Worm (Caenorhabditis elegans) whole organism, young adult: Measurements from ENCODE around the gene F53F8.5.

Experiments
- B0035.1 ChIP-seq: sonication (generic microtip); optimal IDR thresholded peaks from 2 replicates; lab custom pipeline; 2016; ENCODE audit warnings: missing genetic modification characterization, mild to moderate bottlenecking, missing compliant biosample characterization, missing genotype, missing genetic modification reagents
- B0261.1 ChIP-seq: sonication (generic microtip); optimal IDR thresholded peaks from 2 replicates; lab custom pipeline; 2016; ENCODE audit warnings: mild to moderate bottlenecking, missing genetic modification characterization, moderate library complexity, missing compliant biosample characterization
- C17E4.6 ChIP-seq: fragments of 200-800 bp; sonication (Bioruptor generic); IDR thresholded peaks from 2 replicates; pipeline ENCODE4 v1.3.6; 2022; ENCODE audit warnings: missing genetic modification reagents, missing genetic modification characterization, missing compliant biosample characterization
- F23B12.7 ChIP-seq: sonication (generic microtip); optimal IDR thresholded peaks from 2 replicates; lab custom pipeline; 2017; ENCODE audit warnings: missing genetic modification characterization, mild to moderate bottlenecking, missing compliant biosample characterization, antibody characterized with exemption, moderate library complexity; ENCODE audit not compliant: insufficient read depth
- F33H1.4 ChIP-seq: fragments of 200-800 bp; sonication (Bioruptor generic); IDR thresholded peaks from 2 replicates; pipeline ENCODE4 v1.3.6; 2022; ENCODE audit warnings: missing genetic modification reagents, missing genetic modification characterization, missing compliant biosample characterization
- F37B4.10 ChIP-seq: fragments of 200-800 bp; sonication (Bioruptor generic); IDR thresholded peaks from 2 replicates; pipeline ENCODE4 v1.3.6; 2022; ENCODE audit warnings: missing genetic modification characterization, missing compliant biosample characterization
- F57A8.1 ChIP-seq: fragments of 200-800 bp; sonication (Bioruptor generic); optimal IDR thresholded peaks from 2 replicates; lab custom pipeline; 2018; ENCODE audit warnings: mild to moderate bottlenecking, missing genetic modification characterization, moderate library complexity, missing compliant biosample characterization
- K12H6.12 ChIP-seq: fragments of 200-800 bp; sonication (Bioruptor generic); optimal IDR thresholded peaks from 2 replicates; lab custom pipeline; 2018; ENCODE audit warnings: mild to moderate bottlenecking, missing genetic modification characterization, missing compliant biosample characterization
- T07F8.4 ChIP-seq: sonication (generic microtip); optimal IDR thresholded peaks from 2 replicates; lab custom pipeline; 2016; ENCODE audit warnings: mild to moderate bottlenecking, missing genetic modification characterization, moderate library complexity, missing compliant biosample characterization
- T26A5.8 ChIP-seq: sonication (generic microtip); optimal IDR thresholded peaks from 2 replicates; lab custom pipeline; 2016; ENCODE audit warnings: missing genetic modification characterization, missing compliant biosample characterization
- Y53F4B.3 ChIP-seq: fragments of 200-800 bp; sonication (Bioruptor generic); IDR thresholded peaks from 2 replicates; pipeline ENCODE4 v1.3.6; 2022; ENCODE audit warnings: missing genetic modification reagents, missing genetic modification characterization, missing compliant biosample characterization
- Y56A3A.18 ChIP-seq: fragments of 200-800 bp; sonication (Bioruptor generic); IDR thresholded peaks from 2 replicates; pipeline ENCODE4 v1.3.6; 2022; ENCODE audit warnings: missing genetic modification reagents, missing genetic modification characterization, missing compliant biosample characterization
- Y67H2A.10 ChIP-seq: fragments of 200-800 bp; sonication (Bioruptor generic); conservative IDR thresholded peaks from 2 replicates; pipeline ENCODE4 v1.3.6; 2022; ENCODE audit warnings: missing genetic modification reagents, missing genetic modification characterization, missing compliant biosample characterization
- ZK185.1 ChIP-seq: sonication (generic microtip); optimal IDR thresholded peaks from 2 replicates; lab custom pipeline; 2016; ENCODE audit warnings: mild to moderate bottlenecking, missing genetic modification characterization, missing compliant biosample characterization; ENCODE audit not compliant: poor library complexity, severe bottlenecking
- aptf-2 ChIP-seq: fragments of 200-800 bp; sonication (Bioruptor generic); conservative IDR thresholded peaks from 2 replicates; pipeline ENCODE4 v1.3.6; 2022; ENCODE audit warnings: missing genetic modification reagents, missing genetic modification characterization, missing compliant biosample characterization
- attf-5 ChIP-seq: fragments of 200-800 bp; sonication (Bioruptor generic); optimal IDR thresholded peaks from 2 replicates; lab custom pipeline; 2018; ENCODE audit warnings: mild to moderate bottlenecking, missing genetic modification characterization, missing compliant biosample characterization
- cebp-1 ChIP-seq, 2 experiments: fragments of 200-800 bp in 1 of 2; sonication (Bioruptor generic) in 1 of 2; sonication (generic microtip) in 1 of 2; IDR thresholded peaks in 1 of 2; optimal IDR thresholded peaks in 1 of 2; 2 replicates each; pipeline versions ENCODE4 v1.3.6 to Lab custom; 2017 to 2022; ENCODE audit warnings: missing compliant biosample characterization in 2 of 2, missing genetic modification characterization in 2 of 2, mild to moderate bottlenecking in 1 of 2, missing genetic modification reagents in 1 of 2, moderate library complexity in 1 of 2
- ceh-27 ChIP-seq: fragments of 200-800 bp; sonication (Bioruptor generic); optimal IDR thresholded peaks from 2 replicates; lab custom pipeline; 2018; ENCODE audit warnings: mild to moderate bottlenecking, missing genetic modification characterization, moderate library complexity, missing compliant biosample characterization
- dpff-1 ChIP-seq: sonication (generic microtip); optimal IDR thresholded peaks from 2 replicates; lab custom pipeline; 2017; ENCODE audit warnings: mild to moderate bottlenecking, missing genetic modification characterization, missing compliant biosample characterization
- dpl-1 ChIP-seq: fragments of 150-350 bp; optimal IDR thresholded peaks from 2 replicates; lab custom pipeline; 2014; ENCODE audit warnings: missing biosample characterization, missing genetic modification reagents, missing genetic modification characterization
- efl-1 ChIP-seq: fragments of 150-350 bp; optimal IDR thresholded peaks from 2 replicates; lab custom pipeline; 2014; ENCODE audit warnings: missing biosample characterization, missing genetic modification reagents, missing genetic modification characterization
- egl-18 ChIP-seq: fragments of 200-800 bp; sonication (Bioruptor generic); IDR thresholded peaks from 2 replicates; pipeline ENCODE4 v1.3.6; 2022; ENCODE audit warnings: missing genetic modification reagents, missing genetic modification characterization, missing compliant biosample characterization
- egl-44 ChIP-seq: fragments of 200-800 bp; sonication (Bioruptor generic); IDR thresholded peaks from 2 replicates; pipeline ENCODE4 v1.3.6; 2022; ENCODE audit warnings: missing genetic modification reagents, missing genetic modification characterization, missing compliant biosample characterization
- fkh-3 ChIP-seq: sonication (generic microtip); optimal IDR thresholded peaks from 2 replicates; lab custom pipeline; 2016; ENCODE audit warnings: mild to moderate bottlenecking, missing genetic modification characterization, missing compliant biosample characterization
- gei-17 ChIP-seq: fragments of 200-800 bp; sonication (Bioruptor generic); optimal IDR thresholded peaks from 2 replicates; lab custom pipeline; 2018; ENCODE audit warnings: mild to moderate bottlenecking, missing genetic modification characterization, missing compliant biosample characterization
- hrde-1 ChIP-seq: sonication (generic microtip); optimal IDR thresholded peaks from 2 replicates; lab custom pipeline; 2016; ENCODE audit warnings: missing genetic modification characterization, mild to moderate bottlenecking, missing compliant biosample characterization, moderate library complexity, missing genotype, missing genetic modification reagents, borderline replicate concordance
- lag-1 ChIP-seq: fragments of 200-800 bp; sonication (Bioruptor generic); IDR thresholded peaks from 2 replicates; pipeline ENCODE4 v1.3.6; 2022; ENCODE audit warnings: missing genetic modification reagents, missing genetic modification characterization, missing compliant biosample characterization
- lir-1 ChIP-seq: fragments of 200-800 bp; sonication (Bioruptor generic); conservative IDR thresholded peaks from 2 replicates; pipeline ENCODE4 v1.3.6; 2022; ENCODE audit warnings: missing genetic modification reagents, missing genetic modification characterization, missing compliant biosample characterization
- lsy-27 ChIP-seq: sonication (generic microtip); optimal IDR thresholded peaks from 2 replicates; lab custom pipeline; 2017; ENCODE audit warnings: missing genetic modification characterization, mild to moderate bottlenecking, missing compliant biosample characterization, antibody characterized with exemption, missing genotype, borderline replicate concordance; ENCODE audit not compliant: insufficient read depth
- madf-6 ChIP-seq: fragments of 200-800 bp; sonication (Bioruptor generic); IDR thresholded peaks from 2 replicates; pipeline ENCODE4 v1.3.6; 2022; ENCODE audit warnings: missing genetic modification reagents, missing genetic modification characterization, missing compliant biosample characterization
- madf-8 ChIP-seq: fragments of 200-800 bp; sonication (Bioruptor generic); conservative IDR thresholded peaks from 2 replicates; pipeline ENCODE4 v1.3.6; 2022; ENCODE audit warnings: missing genetic modification reagents, missing genetic modification characterization, missing compliant biosample characterization
- mcd-1 ChIP-seq: fragments of 200-800 bp; sonication (Bioruptor generic); IDR thresholded peaks from 2 replicates; pipeline ENCODE4 v1.3.6; 2022; ENCODE audit warnings: missing genetic modification reagents, missing genetic modification characterization, missing compliant biosample characterization
- nfya-2 ChIP-seq: fragments of 200-800 bp; sonication (Bioruptor generic); IDR thresholded peaks from 2 replicates; pipeline ENCODE4 v1.3.6; 2022; ENCODE audit warnings: missing genetic modification reagents, missing genetic modification characterization, missing compliant biosample characterization
- nhr-27 ChIP-seq: fragments of 200-800 bp; sonication (Bioruptor generic); optimal IDR thresholded peaks from 2 replicates; lab custom pipeline; 2018; ENCODE audit warnings: mild to moderate bottlenecking, missing genetic modification characterization, moderate library complexity, missing compliant biosample characterization
- sdz-38 ChIP-seq: sonication (generic microtip); optimal IDR thresholded peaks from 2 replicates; lab custom pipeline; 2016; ENCODE audit warnings: missing genotype, missing genetic modification characterization, missing compliant biosample characterization
- snpc-1.1 ChIP-seq: sonication (generic microtip); optimal IDR thresholded peaks from 2 replicates; lab custom pipeline; 2017; ENCODE audit warnings: missing genetic modification characterization, mild to moderate bottlenecking, missing compliant biosample characterization, antibody characterized with exemption, moderate library complexity, missing genotype, missing genetic modification reagents; ENCODE audit not compliant: insufficient read depth
- snpc-1.3 ChIP-seq: sonication (generic microtip); optimal IDR thresholded peaks from 2 replicates; lab custom pipeline; 2017; ENCODE audit warnings: missing genetic modification characterization, mild to moderate bottlenecking, missing compliant biosample characterization, antibody characterized with exemption, moderate library complexity, missing genotype, missing genetic modification reagents; ENCODE audit not compliant: insufficient read depth
- snpc-3.4 ChIP-seq: sonication (generic microtip); optimal IDR thresholded peaks from 2 replicates; lab custom pipeline; 2017; ENCODE audit warnings: missing genetic modification characterization, mild to moderate bottlenecking, missing compliant biosample characterization, antibody characterized with exemption, moderate library complexity, missing genotype, missing genetic modification reagents
- snpc-4 ChIP-seq, 5 experiments: fragments of 150-350 bp in 1 of 5; sonication (generic microtip) in 4 of 5; optimal IDR thresholded peaks; 2 replicates each; lab custom pipeline; 2014 to 2018; ENCODE audit warnings: missing genetic modification characterization in 5 of 5, missing biosample characterization in 3 of 5, antibody characterized with exemption in 2 of 5, mild to moderate bottlenecking in 2 of 5, missing compliant biosample characterization in 2 of 5, missing genotype in 2 of 5, moderate library complexity in 2 of 5, missing genetic modification reagents in 1 of 5
- unc-130 ChIP-seq: sonication (generic microtip); optimal IDR thresholded peaks from 2 replicates; lab custom pipeline; 2016; ENCODE audit warnings: missing genetic modification reagents, missing genetic modification characterization, missing compliant biosample characterization
- xnd-1 ChIP-seq: sonication (generic microtip); optimal IDR thresholded peaks from 2 replicates; lab custom pipeline; 2016; ENCODE audit warnings: missing genotype, missing genetic modification reagents, missing genetic modification characterization, missing compliant biosample characterization
- ztf-22 ChIP-seq: fragments of 200-800 bp; sonication (Bioruptor generic); optimal IDR thresholded peaks from 2 replicates; lab custom pipeline; 2018; ENCODE audit warnings: mild to moderate bottlenecking, missing genetic modification characterization, moderate library complexity, missing compliant biosample characterization
- ztf-25 ChIP-seq: fragments of 200-800 bp; sonication (Bioruptor generic); IDR thresholded peaks from 2 replicates; pipeline ENCODE4 v1.3.6; 2022; ENCODE audit warnings: missing genetic modification reagents, missing genetic modification characterization, missing compliant biosample characterization
- ztf-3 ChIP-seq: fragments of 200-800 bp; sonication (Bioruptor generic); optimal IDR thresholded peaks from 2 replicates; lab custom pipeline; 2018; ENCODE audit warnings: mild to moderate bottlenecking, missing genetic modification characterization, missing compliant biosample characterization

The F53F8.5 gene

DNA sequence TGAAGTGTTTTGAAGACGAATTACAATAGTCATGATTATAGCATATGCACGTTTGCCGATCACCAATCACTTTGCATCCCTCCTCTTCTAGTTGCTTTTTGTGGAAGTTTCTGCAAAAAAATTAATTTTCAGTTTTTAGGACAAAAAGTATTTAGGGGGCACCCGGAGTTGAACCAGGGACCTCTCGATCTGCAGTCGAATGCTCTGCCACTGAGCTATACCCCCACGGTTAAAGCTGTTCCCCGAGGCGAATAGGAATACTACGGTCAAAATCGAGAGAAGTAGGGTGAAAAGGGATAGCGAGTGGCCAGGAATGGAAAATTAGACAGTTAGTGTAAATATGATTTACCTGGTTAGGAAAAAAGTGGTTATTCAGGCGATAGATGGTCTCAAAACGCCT, 9.9 kb downstream of the F53F8.5 start (continued):
- TF ChIP-seq attf-5 (peak; percentile 47), nhr-27 (tag; lab: Kevin White, UChicago) (no peak), Y56A3A.18 (GFP tag; lab: Robert Waterston, UW) (peak; percentile 70; the same call in 1 of the 2 replicates), F37B4.10 (no peak), ztf-25 (GFP tag; lab: Robert Waterston, UW) (peak; percentile 68; the same call in 1 of the 2 replicates), snpc-3.4 (tag; lab: Kevin White, UChicago) (peak; percentile 44), ztf-22 (GFP tag; lab: Kevin White, UChicago) (peak; percentile 11), nfya-2 (GFP tag; lab: Robert Waterston, UW) (no peak), C17E4.6 (GFP tag; lab: Robert Waterston, UW) (no peak), gei-17 (peak; percentile 22), mcd-1 (GFP tag; lab: Robert Waterston, UW) (peak; percentile 53), ztf-3 (GFP tag; lab: Kevin White, UChicago) (no peak), egl-18 (no peak), lir-1 (GFP tag; lab: Robert Waterston, UW) (peak; percentile 63), xnd-1 (tag; lab: Kevin White, UChicago) (no peak), unc-130 (GFP tag; lab: Kevin White, UChicago) (no peak), Y67H2A.10 (GFP tag; lab: Robert Waterston, UW) (no peak), B0261.1 (tag; lab: Kevin White, UChicago) (peak; percentile 82), dpl-1 (GFP tag; lab: Kevin White, UChicago) (no peak), snpc-4 (GFP tag; optimal IDR thresholded peaks at IDR 0.05; lab: Kevin White, UChicago) (peak; percentile 22), snpc-4 (tag; optimal IDR thresholded peaks at IDR 0.05; lab: Kevin White, UChicago) (peak in 3 of 4 experiments; percentile 13 to 73 (median 71)), F33H1.4 (GFP tag; lab: Robert Waterston, UW) (0 out of 2 replicates have a peak, but pooled peaks have one; percentile 10), efl-1 (GFP tag; lab: Kevin White, UChicago) (no peak), lsy-27 (tag; lab: Kevin White, UChicago) (no peak), T26A5.8 (no peak), ceh-27 (GFP tag; lab: Kevin White, UChicago) (peak; percentile 59), snpc-1.1 (tag; lab: Kevin White, UChicago) (peak; percentile 50), F23B12.7 (peak; percentile 33), Y53F4B.3 (GFP tag; lab: Robert Waterston, UW) (no peak), B0035.1 (tag; lab: Kevin White, UChicago) (peak; percentile 8), madf-8 (GFP tag; lab: Robert Waterston, UW) (no peak)

DNA sequence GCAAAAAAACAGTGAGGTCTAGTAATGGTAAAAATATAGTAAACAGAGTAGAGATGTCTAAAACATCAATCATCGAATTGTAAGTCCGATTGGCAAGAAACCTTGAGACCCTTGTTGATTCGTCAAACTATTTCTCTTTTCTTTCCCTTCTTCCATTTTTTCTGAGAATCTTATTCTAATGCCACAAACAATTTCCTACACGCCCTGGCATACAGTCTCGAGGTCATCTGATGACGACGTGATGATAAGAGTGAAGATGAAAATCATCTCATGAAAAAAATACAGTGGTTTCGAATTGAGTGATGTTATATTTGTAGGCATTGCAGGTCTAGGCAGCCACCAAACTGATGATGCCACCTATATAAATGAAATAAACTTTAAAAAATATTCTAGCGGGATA, 10.9 kb downstream of the F53F8.5 start:
- TF ChIP-seq sdz-38 (tag; lab: Kevin White, UChicago) = no peak
- TF ChIP-seq egl-44 (GFP tag; lab: Robert Waterston, UW) = no peak
- TF ChIP-seq snpc-1.3 (tag; lab: Kevin White, UChicago) = no peak

DNA sequence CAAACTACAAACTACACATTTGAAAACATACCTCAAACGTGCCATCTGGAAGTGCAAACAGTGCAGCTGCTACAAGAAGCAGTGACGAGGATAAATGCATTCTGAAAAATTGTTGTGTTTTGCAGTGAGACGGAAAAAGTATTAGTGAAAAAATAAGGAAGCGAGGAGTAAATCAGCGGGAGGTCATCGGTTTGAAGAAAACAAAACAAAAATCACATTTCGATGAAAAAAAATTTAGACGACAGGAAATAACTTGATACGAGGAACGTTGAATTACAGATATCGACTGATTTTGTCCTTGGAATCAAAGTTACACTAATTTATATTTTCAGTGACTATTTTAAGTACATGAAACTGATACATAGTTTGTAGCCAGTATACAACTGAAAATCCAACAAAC, 12.3 kb downstream of the F53F8.5 start, which contains the start of gene F53F8.4:
Gene F53F8.4 (minus strand): TSS at position 101 of the 400 bp plus-strand sequence.
- no peak for TF ChIP-seq ztf-22 (GFP tag; lab: Kevin White, UChicago)
- TF ChIP-seq cebp-1 (GFP tag; IDR thresholded peaks at IDR 0.05; lab: Robert Waterston, UW) = no peak
- TF ChIP-seq cebp-1 (tag; optimal IDR thresholded peaks at IDR 0.05; lab: Kevin White, UChicago) = no peak
- no peak for TF ChIP-seq madf-6
- TF ChIP-seq K12H6.12 (tag; lab: Kevin White, UChicago) = no peak
- TF ChIP-seq aptf-2 = no peak
- no peak for TF ChIP-seq hrde-1 (tag; lab: Kevin White, UChicago)
- TF ChIP-seq lag-1 = no peak
- TF ChIP-seq F57A8.1 = no peak
- no peak for TF ChIP-seq T07F8.4 (tag; lab: Kevin White, UChicago)
- TF ChIP-seq nfya-2 (GFP tag; lab: Robert Waterston, UW) = no peak
- no peak for TF ChIP-seq fkh-3 (tag; lab: Kevin White, UChicago)
- TF ChIP-seq ZK185.1 = no peak
- TF ChIP-seq dpff-1 (tag; lab: Kevin White, UChicago) = no peak
